Worm (Caenorhabditis elegans): Measurements from ENCODE around the gene nos-2.
A peak's percentile ranks its signal among the peaks of the same experiment; 100 is the strongest.

The nos-2 gene

DNA sequence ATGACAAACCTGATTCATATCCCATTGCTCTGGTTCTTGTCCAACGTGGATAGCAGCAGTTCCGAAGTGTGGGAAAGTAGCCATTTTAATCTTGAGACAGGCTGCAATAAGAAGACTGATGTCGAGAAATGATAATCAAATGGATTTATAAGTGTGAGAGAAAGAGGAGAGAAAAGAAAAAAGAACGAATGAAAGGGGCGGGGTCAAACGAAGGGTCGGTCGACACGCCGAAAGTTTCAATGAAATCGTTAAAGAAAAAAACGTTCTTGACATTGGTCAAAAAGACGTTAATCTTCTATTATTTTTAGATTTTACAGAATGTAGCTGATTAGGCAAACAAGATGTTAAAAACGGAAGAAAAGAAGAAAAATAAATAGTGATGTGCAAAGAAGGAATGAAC is 7.6 kb upstream of the nos-2 start, which contains the start of gene cth-2:
cth-2 (minus strand) TSS at position 101 of the 400 bp plus-strand sequence.
- TF ChIP-seq B0336.3 (GFP tag; IDR thresholded peaks at IDR 0.05) (no peak), nhr-80 (tag; optimal IDR thresholded peaks at IDR 0.05) (peak; percentile 8)

DNA sequence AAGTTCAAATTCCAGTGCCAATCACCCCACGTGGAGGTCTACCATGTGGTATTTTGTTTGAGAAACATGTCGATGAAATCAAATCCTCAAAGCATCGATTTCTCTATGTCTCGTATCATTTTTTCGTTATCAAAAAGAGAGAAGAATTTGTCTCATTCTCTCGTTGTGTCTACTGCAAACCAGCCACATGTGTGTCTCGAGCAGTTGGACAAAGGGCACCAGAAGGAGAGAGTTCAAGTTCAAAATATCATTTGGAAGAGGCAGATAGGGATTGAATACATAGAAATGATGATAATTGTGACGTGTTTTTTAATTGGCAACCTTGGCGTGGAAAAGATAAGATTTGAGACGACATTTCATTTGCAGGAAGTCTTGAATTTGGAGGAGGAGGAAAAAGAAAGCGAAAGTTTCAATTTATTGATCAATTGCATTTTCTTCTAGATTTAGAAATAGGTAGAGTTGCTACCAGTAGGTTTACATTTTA is 6.1 kb upstream of the nos-2 start:
- peak in 1 of 3 experiments; percentile 39 for TF ChIP-seq lin-35 (GFP tag; optimal IDR thresholded peaks at IDR 0.05)
- TF ChIP-seq lsl-1 (GFP tag; optimal IDR thresholded peaks at IDR 0.05): no peak
- TF ChIP-seq ama-1 (optimal IDR thresholded peaks at IDR 0.05): no peak
- no peak for TF ChIP-seq ama-1 (GFP tag; optimal IDR thresholded peaks at IDR 0.05)
- TF ChIP-seq F49E8.2 (tag; optimal IDR thresholded peaks at IDR 0.05; ENCODE audit: insufficient read depth): no peak
- TF ChIP-seq nhr-120 (GFP tag; IDR thresholded peaks at IDR 0.05): no peak
- peak in 1 of 2 experiments; percentile 36 for TF ChIP-seq let-607 (tag; optimal IDR thresholded peaks at IDR 0.05)
- peak; percentile 43 for TF ChIP-seq lin-40 (tag; optimal IDR thresholded peaks at IDR 0.05)
- TF ChIP-seq somi-1 (GFP tag; optimal IDR thresholded peaks at IDR 0.05): peak; percentile 62
- no peak for TF ChIP-seq unc-130 (GFP tag; optimal IDR thresholded peaks at IDR 0.05)
- no peak for TF ChIP-seq ccch-3 (GFP tag; optimal IDR thresholded peaks at IDR 0.05)
- no peak for TF ChIP-seq nhr-90 (tag; optimal IDR thresholded peaks at IDR 0.05)
- TF ChIP-seq Y53F4B.3 (GFP tag; IDR thresholded peaks at IDR 0.05): no peak
- TF ChIP-seq lin-54 (GFP tag; optimal IDR thresholded peaks at IDR 0.05): peak; percentile 29
- TF ChIP-seq cebp-1 (GFP tag; IDR thresholded peaks at IDR 0.05): no peak
- peak; percentile 55 for TF ChIP-seq cebp-1 (tag; optimal IDR thresholded peaks at IDR 0.05)
- TF ChIP-seq F22D6.2 (tag; optimal IDR thresholded peaks at IDR 0.05): no peak
- TF ChIP-seq egrh-3 (GFP tag; IDR thresholded peaks at IDR 0.05): no peak
- TF ChIP-seq nhr-80 (tag; optimal IDR thresholded peaks at IDR 0.05): peak; percentile 70
- TF ChIP-seq Y56A3A.18 (GFP tag; IDR thresholded peaks at IDR 0.05): 0 out of 2 replicates have a peak, but pooled peaks have one; percentile 36
- 0 out of 2 replicates have a peak, but pooled peaks have one; percentile 21 for TF ChIP-seq let-526 (GFP tag; IDR thresholded peaks at IDR 0.05)
- peak; percentile 53; the same call in 1 of the 2 replicates for TF ChIP-seq pbrm-1 (GFP tag; IDR thresholded peaks at IDR 0.05)
- no peak for TF ChIP-seq tbx-9 (tag; optimal IDR thresholded peaks at IDR 0.05; ENCODE audit: borderline replicate concordance)
- no peak for TF ChIP-seq hrde-1 (tag; optimal IDR thresholded peaks at IDR 0.05; ENCODE audit: borderline replicate concordance)
- TF ChIP-seq bed-1 (GFP tag; IDR thresholded peaks at IDR 0.05): no peak
- TF ChIP-seq attf-5 (GFP tag; optimal IDR thresholded peaks at IDR 0.05): peak; percentile 62
- TF ChIP-seq die-1 (tag; optimal IDR thresholded peaks at IDR 0.05): peak; percentile 3
- no peak for TF ChIP-seq fkh-3 (tag; optimal IDR thresholded peaks at IDR 0.05)
- peak; percentile 36 for TF ChIP-seq ztf-26 (tag; optimal IDR thresholded peaks at IDR 0.05)
- TF ChIP-seq ztf-28 (GFP tag; IDR thresholded peaks at IDR 0.05): no peak
- TF ChIP-seq ceh-79 (tag; optimal IDR thresholded peaks at IDR 0.05): no peak
- TF ChIP-seq lin-26 (GFP tag; IDR thresholded peaks at IDR 0.05): 0 out of 2 replicates have a peak, but pooled peaks have one; percentile 53
- TF ChIP-seq egl-44 (GFP tag; IDR thresholded peaks at IDR 0.05): no peak
- TF ChIP-seq nfyb-1 (GFP tag; IDR thresholded peaks at IDR 0.05): no peak; the same call in 1 of the 2 replicates
- no peak for TF ChIP-seq atf-7 (tag; optimal IDR thresholded peaks at IDR 0.05)

DNA sequence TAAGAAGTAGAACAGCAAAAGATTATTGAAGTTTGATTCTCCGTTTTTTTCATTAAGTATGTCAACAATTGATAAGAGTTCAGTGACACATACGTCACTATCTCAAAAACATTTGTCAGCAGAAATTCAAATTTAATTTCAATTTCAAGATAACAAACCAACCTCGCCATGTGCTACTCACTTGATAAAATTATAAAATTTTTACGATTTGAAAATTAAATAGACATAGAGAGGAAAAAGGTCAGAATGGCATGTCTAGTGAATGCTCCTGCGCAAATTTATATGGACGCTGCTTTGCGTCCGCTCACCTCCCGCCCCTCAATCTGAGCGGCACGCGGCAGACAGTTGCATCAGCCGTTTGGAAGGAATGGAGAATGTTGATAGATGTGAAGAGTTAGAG is 5.2 kb upstream of the nos-2 start:
- no peak for TF ChIP-seq ztf-18 (tag; optimal IDR thresholded peaks at IDR 0.05)
- TF ChIP-seq B0336.3 (GFP tag; IDR thresholded peaks at IDR 0.05): 0 out of 2 replicates have a peak, but pooled peaks have one; percentile 44
- 0 out of 2 replicates have a peak, but pooled peaks have one; percentile 47 for TF ChIP-seq nfyb-1 (GFP tag; IDR thresholded peaks at IDR 0.05)
- TF ChIP-seq F23B12.7 (tag; optimal IDR thresholded peaks at IDR 0.05; ENCODE audit: insufficient read depth): no peak
- no peak for TF ChIP-seq sptf-2 (GFP tag; optimal IDR thresholded peaks at IDR 0.05)
- TF ChIP-seq akir-1 (GFP tag; optimal IDR thresholded peaks at IDR 0.05): no peak
- no peak for TF ChIP-seq tlf-1 (GFP tag; optimal IDR thresholded peaks at IDR 0.05)
- TF ChIP-seq nhr-80 (tag; optimal IDR thresholded peaks at IDR 0.05): peak; percentile 98
- TF ChIP-seq rec-8 (tag; optimal IDR thresholded peaks at IDR 0.05): no peak
- TF ChIP-seq snpc-3.4 (tag; optimal IDR thresholded peaks at IDR 0.05): no peak
- no peak for TF ChIP-seq K11D2.4 (GFP tag; IDR thresholded peaks at IDR 0.05)
- TF ChIP-seq repo-1 (tag; optimal IDR thresholded peaks at IDR 0.05): no peak
- TF ChIP-seq attf-3 (GFP tag; conservative IDR thresholded peaks at IDR 0.05): no peak
- no peak for TF ChIP-seq ztf-25 (GFP tag; IDR thresholded peaks at IDR 0.05)

Measured in whole organism, young adult.